Worm (Caenorhabditis elegans) whole organism, L1 larva: Measurements from ENCODE around the gene oac-42.

Source experiments
- fkh-10 ChIP-seq: sonication (generic microtip); optimal IDR thresholded peaks from 2 replicates; lab custom pipeline; 2017; ENCODE audit warnings: missing biosample characterization, missing genetic modification reagents, missing genetic modification characterization
- lin-35 ChIP-seq, 2 experiments: fragments of 150-350 bp; optimal IDR thresholded peaks; 2 replicates each; lab custom pipeline; 2014; ENCODE audit warnings: missing biosample characterization in 2 of 2, missing genetic modification characterization in 2 of 2, missing genetic modification reagents in 2 of 2
- lin-39 ChIP-seq: fragments of 150-350 bp; optimal IDR thresholded peaks from 2 replicates; lab custom pipeline; 2014; ENCODE audit warnings: missing biosample characterization, missing genetic modification reagents, missing genetic modification characterization
- mdl-1 ChIP-seq, 2 experiments: fragments of 150-350 bp; optimal IDR thresholded peaks; 2 replicates each; lab custom pipeline; 2014 to 2017; ENCODE audit warnings: missing biosample characterization in 2 of 2, missing genetic modification characterization in 2 of 2, inconsistent platforms in 1 of 2
- snpc-4 ChIP-seq: fragments of 150-350 bp; optimal IDR thresholded peaks from 2 replicates; lab custom pipeline; 2014; ENCODE audit warnings: missing biosample characterization, missing genetic modification characterization

DNA sequence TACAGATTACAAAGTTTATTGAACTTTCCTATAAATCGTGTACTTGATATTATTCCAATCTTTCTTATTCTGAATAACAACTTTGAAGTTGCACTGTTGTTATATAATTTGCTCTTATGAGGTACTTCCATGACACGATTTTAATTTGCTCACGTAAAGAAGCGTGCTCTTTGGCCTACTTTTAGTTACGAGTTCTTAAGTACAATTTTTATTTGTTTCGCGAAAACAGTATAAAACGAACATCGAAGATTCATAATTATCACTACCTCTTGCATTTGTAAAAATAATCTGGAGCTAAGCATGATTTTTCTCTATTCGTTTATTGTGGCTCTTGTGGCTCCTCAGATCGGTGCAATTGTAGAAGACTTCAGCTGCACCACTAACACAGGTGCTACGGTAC, 29.1 kb upstream of the oac-42 start, which contains the start of gene F35E8.7:
- TF ChIP-seq lin-39 (tag; lab: Kevin White, UChicago) (no peak), fkh-10 (GFP tag; lab: Kevin White, UChicago) (no peak), mdl-1 (tag; optimal IDR thresholded peaks at IDR 0.05; lab: Kevin White, UChicago) (no peak), snpc-4 (tag; lab: Kevin White, UChicago) (no peak), lin-35 (GFP tag; optimal IDR thresholded peaks at IDR 0.05; lab: Kevin White, UChicago) (no peak)
